Fruit fly (Drosophila melanogaster) Kc167 (cell line): Measurements from ENCODE around the gene His3.3A.

Source experiments
- Myc ChIP-seq: fragments of >200 bp; optimal IDR thresholded peaks from 2 replicates; lab custom pipeline; 2017; ENCODE audit warnings: missing external identifiers
- Sin3A ChIP-seq: fragments of >200 bp; optimal IDR thresholded peaks from 2 replicates; lab custom pipeline; 2018; ENCODE audit warnings: missing external identifiers
- h ChIP-seq: fragments of >200 bp; optimal IDR thresholded peaks from 3 replicates; lab custom pipeline; 2018; ENCODE audit warnings: missing external identifiers
- psq ChIP-seq: fragments of >200 bp; optimal IDR thresholded peaks from 2 replicates; lab custom pipeline; 2017; ENCODE audit warnings: missing external identifiers

- TF ChIP-seq psq (lab: Kevin White, UChicago) (no peak), h (lab: Kevin White, UChicago) (no peak), Myc (no peak), Sin3A (lab: Kevin White, UChicago) (no peak)
Measured at dm6 chr2L:5070797-5071579, 16.1 kb downstream of the His3.3A start, which contains the start of gene RpL37A.
